Worm (Caenorhabditis elegans) whole organism, L3 larva: ENCODE data around the gene soc-2.

Experiments used
- ama-1 ChIP-seq: fragments of 150-350 bp; optimal IDR thresholded peaks from 2 replicates; lab custom pipeline; 2018
- ceh-28 ChIP-seq: fragments of 150-350 bp; optimal IDR thresholded peaks from 2 replicates; lab custom pipeline; 2014; ENCODE audit warnings: missing biosample characterization, missing genetic modification reagents, missing genetic modification characterization
- egl-27 ChIP-seq: sonication (generic microtip); optimal IDR thresholded peaks from 4 replicates; lab custom pipeline; 2017; ENCODE audit warnings: missing biosample characterization, missing genetic modification reagents, missing genetic modification characterization
- nhr-237 ChIP-seq: fragments of 150-350 bp; optimal IDR thresholded peaks from 2 replicates; lab custom pipeline; 2014; ENCODE audit warnings: missing biosample characterization, missing genetic modification characterization
- nhr-28 ChIP-seq: fragments of 150-350 bp; optimal IDR thresholded peaks from 2 replicates; lab custom pipeline; 2014; ENCODE audit warnings: missing biosample characterization, missing genetic modification characterization
- nhr-43 ChIP-seq: sonication (generic microtip); optimal IDR thresholded peaks from 2 replicates; lab custom pipeline; 2016; ENCODE audit warnings: mild to moderate bottlenecking, missing genetic modification characterization, missing compliant biosample characterization; ENCODE audit not compliant: poor library complexity, severe bottlenecking
- snpc-4 ChIP-seq: fragments of 150-350 bp; optimal IDR thresholded peaks from 2 replicates; lab custom pipeline; 2014; ENCODE audit warnings: missing biosample characterization, missing genetic modification characterization
- unc-62 ChIP-seq: fragments of 150-350 bp; sonication (generic microtip); optimal IDR thresholded peaks from 4 replicates; lab custom pipeline; 2014; ENCODE audit warnings: missing biosample characterization, missing genetic modification reagents, missing genetic modification characterization
- ztf-11 ChIP-seq: fragments of 150-350 bp; optimal IDR thresholded peaks from 2 replicates; lab custom pipeline; 2014; ENCODE audit warnings: missing biosample characterization, missing genetic modification characterization
- ztf-4 ChIP-seq: fragments of 150-350 bp; optimal IDR thresholded peaks from 2 replicates; lab custom pipeline; 2014; ENCODE audit warnings: missing biosample characterization, missing genetic modification characterization

ce11 chrIV:5108971-5109370 lies 43.3 kb downstream of the soc-2 start:
- TF ChIP-seq ztf-11: no peak
- TF ChIP-seq unc-62 (GFP tag; lab: Kevin White, UChicago): no peak
- no peak for TF ChIP-seq ztf-4 (tag; lab: Kevin White, UChicago)
- TF ChIP-seq nhr-43 (tag; lab: Kevin White, UChicago): no peak
- no peak for TF ChIP-seq snpc-4
- TF ChIP-seq ama-1 (lab: Kevin White, UChicago): no peak
- TF ChIP-seq nhr-237 (tag; lab: Kevin White, UChicago): no peak
- no peak for TF ChIP-seq egl-27 (tag; lab: Kevin White, UChicago)
- TF ChIP-seq ceh-28 (tag; lab: Kevin White, UChicago): no peak
- no peak for TF ChIP-seq nhr-28 (tag; lab: Kevin White, UChicago)
